Worm (Caenorhabditis elegans) whole organism, L4/young adult: ENCODE measurements around the gene C04F6.7.

Experiments used
- dao-5 ChIP-seq: sonication (generic microtip); optimal IDR thresholded peaks from 2 replicates; lab custom pipeline; 2016; ENCODE audit warnings: missing genotype, missing genetic modification characterization, moderate library complexity, missing compliant biosample characterization
- him-1 ChIP-seq: sonication (generic microtip); optimal IDR thresholded peaks from 2 replicates; lab custom pipeline; 2016; ENCODE audit warnings: missing genotype, missing genetic modification reagents, missing genetic modification characterization, missing compliant biosample characterization

DNA sequence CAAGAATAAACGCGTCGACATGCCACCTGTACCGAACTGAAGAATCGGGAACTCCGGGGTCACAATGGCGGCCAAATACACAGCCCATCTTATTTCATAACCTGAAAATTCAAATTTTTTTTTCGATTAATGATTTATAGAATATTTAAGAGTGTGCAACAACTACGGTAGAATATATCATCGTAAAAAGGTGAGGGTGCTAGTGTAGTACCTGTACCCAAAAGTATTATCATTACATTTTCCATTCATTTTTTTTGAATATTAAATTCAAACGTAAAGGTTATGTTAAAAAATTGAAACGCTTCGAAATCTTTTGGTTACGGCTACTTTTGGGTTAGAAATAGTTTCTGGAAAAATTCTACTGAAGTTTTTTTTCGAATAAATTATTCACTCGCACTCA, 11.0 kb upstream of the C04F6.7 start, which contains the start of gene ZK813.4:
- TF ChIP-seq him-1 (tag; lab: Kevin White, UChicago) (no peak), dao-5 (tag; lab: Kevin White, UChicago) (no peak)
